Worm (Caenorhabditis elegans) whole organism, mixed stage, embryonic: ENCODE results near the gene F53C3.8.

ENCODE experiments used
- ceh-39 ChIP-seq: fragments of 150-350 bp; optimal IDR thresholded peaks from 2 replicates; lab custom pipeline; 2014; ENCODE audit warnings: missing biosample characterization, missing genetic modification characterization
- ceh-43 ChIP-seq: fragments of 200-800 bp; sonication (Bioruptor generic); optimal IDR thresholded peaks from 2 replicates; lab custom pipeline; 2018; ENCODE audit warnings: mild to moderate bottlenecking, missing genetic modification characterization, moderate library complexity, missing compliant biosample characterization
- ceh-83 ChIP-seq: fragments of 200-800 bp; sonication (Bioruptor generic); optimal IDR thresholded peaks from 2 replicates; lab custom pipeline; 2018; ENCODE audit warnings: mild to moderate bottlenecking, missing genetic modification characterization, missing compliant biosample characterization
- ces-1 ChIP-seq: fragments of 150-350 bp; optimal IDR thresholded peaks from 2 replicates; lab custom pipeline; 2014; ENCODE audit warnings: missing biosample characterization, missing genetic modification reagents, missing genetic modification characterization
- drap-1 ChIP-seq: fragments of 200-800 bp; sonication (Bioruptor generic); optimal IDR thresholded peaks from 3 replicates; lab custom pipeline; 2018; ENCODE audit warnings: mild to moderate bottlenecking, missing genetic modification characterization, missing compliant biosample characterization
- elt-1 ChIP-seq: sonication (generic microtip); optimal IDR thresholded peaks from 2 replicates; lab custom pipeline; 2017; ENCODE audit warnings: missing genetic modification characterization, mild to moderate bottlenecking, missing compliant biosample characterization, antibody characterized with exemption, moderate library complexity, borderline replicate concordance; ENCODE audit not compliant: insufficient read depth
- elt-3 ChIP-seq: fragments of 150-350 bp; optimal IDR thresholded peaks from 2 replicates; lab custom pipeline; 2014; ENCODE audit warnings: missing biosample characterization, missing genetic modification characterization
- flh-1 ChIP-seq: fragments of 200-800 bp; sonication (Bioruptor generic); optimal IDR thresholded peaks from 2 replicates; lab custom pipeline; 2018; ENCODE audit warnings: mild to moderate bottlenecking, missing genetic modification characterization, moderate library complexity, missing compliant biosample characterization
- ham-2 ChIP-seq: fragments of 200-800 bp; sonication (Bioruptor generic); optimal IDR thresholded peaks from 2 replicates; lab custom pipeline; 2018; ENCODE audit warnings: mild to moderate bottlenecking, missing genetic modification characterization, missing compliant biosample characterization
- hlh-1 ChIP-seq: fragments of 150-350 bp; optimal IDR thresholded peaks from 2 replicates; lab custom pipeline; 2014; ENCODE audit warnings: missing biosample characterization, missing genetic modification reagents, missing genetic modification characterization
- lin-13 ChIP-seq: fragments of 150-350 bp; optimal IDR thresholded peaks from 2 replicates; lab custom pipeline; 2014; ENCODE audit warnings: missing biosample characterization, missing genetic modification characterization
- lin-32 ChIP-seq: fragments of 200-800 bp; sonication (Bioruptor generic); optimal IDR thresholded peaks from 2 replicates; lab custom pipeline; 2018; ENCODE audit warnings: mild to moderate bottlenecking, missing genetic modification characterization, missing compliant biosample characterization
- lsy-2 ChIP-seq: fragments of 150-350 bp; optimal IDR thresholded peaks from 2 replicates; lab custom pipeline; 2014; ENCODE audit warnings: missing biosample characterization, missing genetic modification characterization
- mab-5 ChIP-seq: fragments of 150-350 bp; optimal IDR thresholded peaks from 2 replicates; lab custom pipeline; 2014; ENCODE audit warnings: missing biosample characterization, missing genetic modification characterization
- mep-1 ChIP-seq: fragments of 150-350 bp; optimal IDR thresholded peaks from 2 replicates; lab custom pipeline; 2017; ENCODE audit warnings: missing biosample characterization, missing genetic modification reagents, missing genetic modification characterization, inconsistent platforms
- mls-2 ChIP-seq: sonication (generic microtip); optimal IDR thresholded peaks from 2 replicates; lab custom pipeline; 2016; ENCODE audit warnings: mild to moderate bottlenecking, missing genetic modification characterization, moderate library complexity, missing compliant biosample characterization
- nhr-12 ChIP-seq: fragments of 150-350 bp; optimal IDR thresholded peaks from 2 replicates; lab custom pipeline; 2014; ENCODE audit warnings: missing biosample characterization, missing genetic modification characterization
- nhr-2 ChIP-seq: fragments of 150-350 bp; optimal IDR thresholded peaks from 2 replicates; lab custom pipeline; 2014; ENCODE audit warnings: missing biosample characterization, missing genetic modification characterization
- nhr-237 ChIP-seq: fragments of 150-350 bp; optimal IDR thresholded peaks from 2 replicates; lab custom pipeline; 2014; ENCODE audit warnings: missing biosample characterization, missing genetic modification characterization
- nhr-28 ChIP-seq: fragments of 150-350 bp; optimal IDR thresholded peaks from 2 replicates; lab custom pipeline; 2014; ENCODE audit warnings: missing biosample characterization, missing genetic modification characterization
- nhr-76 ChIP-seq: sonication (generic microtip); optimal IDR thresholded peaks from 2 replicates; lab custom pipeline; 2017; ENCODE audit warnings: missing biosample characterization, missing genetic modification characterization
- pha-4 ChIP-seq: fragments of 150-350 bp; optimal IDR thresholded peaks from 2 replicates; lab custom pipeline; 2018; ENCODE audit warnings: missing biosample characterization, missing genetic modification reagents, missing genetic modification characterization
- sem-2 ChIP-seq: fragments of 200-800 bp; sonication (Bioruptor generic); optimal IDR thresholded peaks from 2 replicates; lab custom pipeline; 2018; ENCODE audit warnings: mild to moderate bottlenecking, missing genetic modification characterization, missing compliant biosample characterization
- sptf-1 ChIP-seq: sonication (generic microtip); optimal IDR thresholded peaks from 2 replicates; lab custom pipeline; 2017; ENCODE audit warnings: mild to moderate bottlenecking, missing genetic modification characterization, moderate library complexity, missing compliant biosample characterization
- tbx-8 ChIP-seq: fragments of 200-800 bp; sonication (Bioruptor generic); optimal IDR thresholded peaks from 2 replicates; lab custom pipeline; 2018; ENCODE audit warnings: mild to moderate bottlenecking, missing genetic modification characterization, moderate library complexity, missing compliant biosample characterization
- unc-120 ChIP-seq: sonication (generic microtip); optimal IDR thresholded peaks from 2 replicates; lab custom pipeline; 2017; ENCODE audit warnings: missing genetic modification characterization, missing compliant biosample characterization; ENCODE audit not compliant: poor library complexity, severe bottlenecking
- unc-39 ChIP-seq: fragments of 150-350 bp; optimal IDR thresholded peaks from 2 replicates; lab custom pipeline; 2014; ENCODE audit warnings: missing biosample characterization, missing genetic modification characterization
- unc-62 ChIP-seq: fragments of 150-350 bp; optimal IDR thresholded peaks from 2 replicates; lab custom pipeline; 2014; ENCODE audit warnings: missing biosample characterization, missing genetic modification reagents, missing genetic modification characterization
- zip-8 ChIP-seq: fragments of 150-350 bp; optimal IDR thresholded peaks from 2 replicates; lab custom pipeline; 2014; ENCODE audit warnings: missing biosample characterization, missing genetic modification characterization
- ztf-11 ChIP-seq: fragments of 150-350 bp; optimal IDR thresholded peaks from 2 replicates; lab custom pipeline; 2014; ENCODE audit warnings: missing biosample characterization, missing genetic modification characterization

F53C3.8 gene

DNA sequence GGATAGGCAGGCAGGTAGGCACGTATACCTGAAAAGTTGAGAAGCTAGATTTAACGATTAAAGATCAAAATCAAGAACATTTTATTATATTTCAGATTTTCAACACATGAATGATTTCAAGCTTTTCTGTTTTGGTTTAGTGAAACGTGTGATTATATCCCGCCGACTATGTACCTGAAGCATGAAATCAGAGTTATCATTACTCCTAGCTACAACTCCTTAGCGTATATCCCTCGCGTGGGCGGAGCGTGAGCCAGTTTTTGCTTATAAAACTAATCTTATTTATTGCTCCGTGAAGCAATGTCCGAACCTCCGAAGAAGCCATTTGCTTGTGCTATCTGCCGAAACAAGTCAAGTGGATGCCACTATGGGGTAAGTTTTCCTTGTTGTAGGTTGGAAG lies 11.3 kb upstream of the F53C3.8 start, which contains the start of gene nhr-166:
TSS of gene nhr-166 (plus strand) at position 301 of the 400 bp plus-strand sequence.
- TF ChIP-seq sem-2 (GFP tag; lab: Kevin White, UChicago): no peak
- TF ChIP-seq lin-32: no peak
- no peak for TF ChIP-seq ceh-83

DNA sequence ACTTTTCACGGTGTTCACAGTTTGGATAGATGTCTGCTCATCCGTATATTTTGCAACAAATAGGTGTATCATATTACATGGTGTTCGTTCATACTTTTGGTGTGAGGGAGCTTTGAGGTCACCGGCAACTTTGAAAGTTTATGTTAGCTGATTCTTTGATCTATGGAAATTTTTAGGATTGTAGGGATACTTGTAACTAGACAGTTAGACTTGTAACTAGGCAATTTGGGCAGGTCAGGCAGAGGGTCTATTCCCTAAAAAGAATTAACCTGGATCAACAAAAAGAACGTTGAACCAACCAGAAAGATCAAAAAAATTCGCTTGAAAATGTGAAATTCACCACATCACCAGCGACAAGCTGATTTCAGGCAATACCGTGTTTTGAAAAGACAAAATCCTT lies 2.7 kb downstream of the F53C3.8 start:
- no peak for TF ChIP-seq pha-4 (tag; lab: Kevin White, UChicago)
- TF ChIP-seq ztf-11 (tag; lab: Kevin White, UChicago): no peak
- TF ChIP-seq zip-8 (tag; lab: Kevin White, UChicago): no peak
- no peak for TF ChIP-seq nhr-2 (tag; lab: Kevin White, UChicago)
- TF ChIP-seq nhr-28 (tag; lab: Kevin White, UChicago): no peak
- no peak for TF ChIP-seq unc-62
- no peak for TF ChIP-seq ceh-83
- no peak for TF ChIP-seq mls-2 (tag; lab: Kevin White, UChicago)
- no peak for TF ChIP-seq nhr-76 (tag; lab: Kevin White, UChicago)
- no peak for TF ChIP-seq ceh-39 (tag; lab: Kevin White, UChicago)
- TF ChIP-seq nhr-12 (tag; lab: Kevin White, UChicago): no peak
- TF ChIP-seq elt-3 (tag; lab: Kevin White, UChicago): no peak
- no peak for TF ChIP-seq sptf-1 (tag; lab: Kevin White, UChicago)
- no peak for TF ChIP-seq mab-5 (tag; lab: Kevin White, UChicago)
- no peak for TF ChIP-seq drap-1 (GFP tag; lab: Kevin White, UChicago)
- no peak for TF ChIP-seq lin-13
- TF ChIP-seq mep-1 (tag; lab: Kevin White, UChicago): no peak

DNA sequence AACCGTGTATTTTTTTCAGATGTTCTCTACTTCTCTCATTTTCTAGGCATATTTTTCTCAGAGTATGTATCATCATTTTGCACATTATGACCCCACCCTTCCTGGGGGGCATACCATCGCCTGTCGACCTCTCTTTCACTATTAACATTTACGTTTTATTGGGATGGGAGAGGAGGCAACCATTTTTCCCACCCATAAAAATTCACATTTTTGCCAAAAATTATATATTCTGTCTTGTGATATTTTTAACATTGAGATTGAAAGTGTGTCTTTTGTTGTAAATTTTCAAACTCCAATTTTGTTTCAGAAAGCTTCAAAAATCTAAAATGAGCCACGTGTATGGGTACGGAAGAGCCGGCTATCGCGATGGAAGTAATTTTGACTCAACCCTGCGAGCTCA lies 3.5 kb downstream of the F53C3.8 start, which contains the start of gene F53C3.7:
TSS of gene F53C3.7 (plus strand) at position 301 of the 400 bp plus-strand sequence.
- TF ChIP-seq unc-62: no peak
- TF ChIP-seq lin-32: no peak
- no peak for TF ChIP-seq hlh-1 (tag; lab: Kevin White, UChicago)
- TF ChIP-seq flh-1 (GFP tag; lab: Kevin White, UChicago): no peak
- TF ChIP-seq mep-1 (tag; lab: Kevin White, UChicago): no peak

DNA sequence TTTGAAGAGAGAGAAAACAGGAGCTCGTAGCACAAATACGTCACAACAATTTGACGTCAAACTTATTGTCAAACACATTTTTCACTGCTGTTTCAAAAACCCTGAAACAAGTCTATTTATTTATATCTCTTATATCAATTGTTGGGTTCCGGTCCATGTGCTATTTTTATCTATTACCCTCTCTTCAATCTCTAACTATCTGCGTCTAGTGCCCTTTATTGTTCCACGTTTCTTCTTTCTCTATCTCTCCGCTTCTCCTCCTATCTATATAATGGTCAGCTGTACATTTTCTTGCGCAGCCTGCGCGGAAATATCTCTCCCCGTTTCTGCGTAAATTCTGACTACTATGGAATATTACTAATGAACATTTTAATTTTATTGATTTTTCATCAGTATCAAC lies 5.7 kb downstream of the F53C3.8 start:
- TF ChIP-seq hlh-1 (tag; lab: Kevin White, UChicago) (peak; percentile 72), ceh-39 (tag; lab: Kevin White, UChicago) (peak; percentile 37), elt-3 (tag; lab: Kevin White, UChicago) (peak; percentile 34), unc-120 (tag; lab: Kevin White, UChicago) (peak; percentile 54), ceh-83 (no peak), ces-1 (GFP tag; lab: Kevin White, UChicago) (peak; percentile 88), lsy-2 (tag; lab: Kevin White, UChicago) (peak; percentile 14), mls-2 (tag; lab: Kevin White, UChicago) (peak; percentile 10), unc-62 (peak; percentile 24), elt-1 (tag; lab: Kevin White, UChicago) (no peak), ztf-11 (tag; lab: Kevin White, UChicago) (no peak), nhr-237 (tag; lab: Kevin White, UChicago) (peak; percentile 69), pha-4 (tag; lab: Kevin White, UChicago) (peak; percentile 38), ham-2 (peak; percentile 22)

DNA sequence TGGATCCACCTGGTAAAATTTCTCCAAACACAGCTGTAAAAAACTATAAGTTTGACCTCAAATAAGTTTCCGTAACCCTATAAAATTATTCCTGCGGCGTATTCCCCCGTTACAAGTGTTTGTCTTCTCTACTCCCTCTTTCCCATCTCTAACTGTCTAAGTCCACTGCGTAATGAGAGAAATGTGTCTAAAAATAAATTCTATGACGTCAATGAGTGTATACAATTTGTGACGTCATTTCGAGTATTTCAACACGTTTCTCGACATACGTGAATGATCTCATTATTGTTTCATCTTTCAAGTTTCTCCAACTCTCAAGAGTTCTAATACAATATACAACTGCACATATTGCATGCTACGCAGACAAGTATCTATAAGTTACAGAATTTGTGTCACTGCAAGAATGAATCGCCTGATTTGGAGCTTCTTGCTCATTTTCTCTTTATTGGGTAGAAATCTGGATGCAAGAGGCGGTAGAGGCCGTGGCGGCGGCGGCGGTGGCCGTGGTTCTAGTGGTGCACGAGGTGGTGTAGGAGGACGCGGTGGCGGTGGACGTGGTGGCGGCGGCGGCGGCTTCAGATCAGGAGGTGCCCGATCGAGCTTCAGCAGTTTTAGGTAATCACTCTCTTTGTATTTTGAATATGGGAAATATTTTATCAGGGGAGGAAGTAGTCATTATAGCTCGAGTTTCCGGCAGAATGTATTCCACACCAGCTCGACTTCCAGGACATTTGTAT lies 6.7 kb downstream of the F53C3.8 start, which contains the start of gene F53C3.6:
TSS of gene F53C3.6 (plus strand) at position 385 of the 737 bp plus-strand sequence.
- no peak for TF ChIP-seq tbx-8
- peak; percentile 29 for TF ChIP-seq nhr-2 (tag; lab: Kevin White, UChicago)
- no peak for TF ChIP-seq ztf-11 (tag; lab: Kevin White, UChicago)
- no peak for TF ChIP-seq elt-3 (tag; lab: Kevin White, UChicago)
- TF ChIP-seq ceh-43: no peak
- TF ChIP-seq unc-39 (tag; lab: Kevin White, UChicago): no peak
- no peak for TF ChIP-seq mls-2 (tag; lab: Kevin White, UChicago)
- no peak for TF ChIP-seq unc-120 (tag; lab: Kevin White, UChicago)
- TF ChIP-seq ceh-83: peak; percentile 48
- peak; percentile 23 for TF ChIP-seq nhr-237 (tag; lab: Kevin White, UChicago)
- peak; percentile 94 for TF ChIP-seq ces-1 (GFP tag; lab: Kevin White, UChicago)
- TF ChIP-seq ceh-39 (tag; lab: Kevin White, UChicago): no peak
- peak; percentile 64 for TF ChIP-seq zip-8 (tag; lab: Kevin White, UChicago)
- peak; percentile 81 for TF ChIP-seq unc-62
- no peak for TF ChIP-seq mab-5 (tag; lab: Kevin White, UChicago)
